Worm (Caenorhabditis elegans) whole organism, L1 larva: Measurements from ENCODE around the gene rec-8.

ENCODE experiments used
- C04F5.9 ChIP-seq: sonication (generic microtip); optimal IDR thresholded peaks from 2 replicates; lab custom pipeline; 2016; ENCODE audit warnings: missing genetic modification characterization, missing compliant biosample characterization
- C16A3.4 ChIP-seq: fragments of 150-350 bp; optimal IDR thresholded peaks from 2 replicates; lab custom pipeline; 2014; ENCODE audit warnings: missing biosample characterization, missing genetic modification characterization
- C34B4.2 ChIP-seq: sonication (generic microtip); optimal IDR thresholded peaks from 2 replicates; lab custom pipeline; 2017; ENCODE audit warnings: mild to moderate bottlenecking, missing genetic modification characterization, missing compliant biosample characterization
- F16B12.6 ChIP-seq: fragments of 150-350 bp; optimal IDR thresholded peaks from 2 replicates; lab custom pipeline; 2014; ENCODE audit warnings: missing biosample characterization, missing genetic modification characterization
- alr-1 ChIP-seq: fragments of 200-800 bp; sonication (Bioruptor generic); optimal IDR thresholded peaks from 2 replicates; lab custom pipeline; 2018; ENCODE audit warnings: borderline replicate concordance, mild to moderate bottlenecking, missing genetic modification characterization, missing compliant biosample characterization
- ceh-82 ChIP-seq, 3 experiments: fragments of 150-350 bp in 1 of 3; sonication (generic microtip) in 2 of 3; optimal IDR thresholded peaks; 2 replicates each; lab custom pipeline; 2014 to 2017; ENCODE audit warnings: missing biosample characterization in 3 of 3, missing genetic modification characterization in 3 of 3
- ceh-88 ChIP-seq: fragments of 200-800 bp; sonication (Bioruptor generic); IDR thresholded peaks from 2 replicates; pipeline ENCODE4 v1.3.6; 2022; ENCODE audit warnings: missing genetic modification characterization, missing compliant biosample characterization
- ces-1 ChIP-seq: fragments of 150-350 bp; optimal IDR thresholded peaks from 2 replicates; lab custom pipeline; 2014; ENCODE audit warnings: missing biosample characterization, missing genetic modification reagents, missing genetic modification characterization
- dsc-1 ChIP-seq: sonication (generic microtip); optimal IDR thresholded peaks from 2 replicates; lab custom pipeline; 2016; ENCODE audit warnings: mild to moderate bottlenecking, missing genetic modification characterization, missing compliant biosample characterization
- egl-27 ChIP-seq, 2 experiments: fragments of 150-350 bp in 1 of 2; sonication (generic microtip); optimal IDR thresholded peaks; 3 replicates each; lab custom pipeline; 2017 to 2018; ENCODE audit warnings: missing biosample characterization in 2 of 2, missing genetic modification characterization in 2 of 2, missing genetic modification reagents in 2 of 2
- elt-2 ChIP-seq: sonication (generic microtip); optimal IDR thresholded peaks from 2 replicates; lab custom pipeline; 2016; ENCODE audit warnings: missing genetic modification characterization, mild to moderate bottlenecking, inconsistent platforms, missing compliant biosample characterization, missing genetic modification reagents
- elt-3 ChIP-seq, 6 experiments: fragments of 150-350 bp in 1 of 6; sonication (generic microtip); optimal IDR thresholded peaks; 2 replicates each; lab custom pipeline; 2017 to 2018; ENCODE audit warnings: missing biosample characterization in 6 of 6, missing genetic modification characterization in 6 of 6, inconsistent platforms in 1 of 6
- fkh-4 ChIP-seq: sonication (generic microtip); optimal IDR thresholded peaks from 2 replicates; lab custom pipeline; 2016; ENCODE audit warnings: missing compliant biosample characterization, missing genetic modification characterization, borderline replicate concordance
- fkh-8 ChIP-seq: sonication (generic microtip); optimal IDR thresholded peaks from 2 replicates; lab custom pipeline; 2016; ENCODE audit warnings: mild to moderate bottlenecking, missing genetic modification characterization, missing compliant biosample characterization
- fos-1 ChIP-seq: fragments of 150-350 bp; optimal IDR thresholded peaks from 2 replicates; lab custom pipeline; 2014; ENCODE audit warnings: missing biosample characterization, missing genetic modification characterization
- hlh-17 ChIP-seq: fragments of 200-800 bp; sonication (Bioruptor generic); optimal IDR thresholded peaks from 2 replicates; lab custom pipeline; 2018; ENCODE audit warnings: missing genetic modification characterization, mild to moderate bottlenecking, missing compliant biosample characterization, moderate library complexity, borderline replicate concordance
- irx-1 ChIP-seq: sonication (generic microtip); optimal IDR thresholded peaks from 2 replicates; lab custom pipeline; 2016; ENCODE audit warnings: missing genetic modification characterization, missing compliant biosample characterization
- isw-1 ChIP-seq: fragments of 200-800 bp; sonication (Bioruptor generic); IDR thresholded peaks from 2 replicates; pipeline ENCODE4 v1.3.6; 2022; ENCODE audit warnings: missing genetic modification characterization, missing compliant biosample characterization
- jun-1 ChIP-seq: fragments of 150-350 bp; optimal IDR thresholded peaks from 2 replicates; lab custom pipeline; 2014; ENCODE audit warnings: missing biosample characterization, missing genetic modification reagents, missing genetic modification characterization
- lin-14 ChIP-seq: fragments of 200-800 bp; sonication (Bioruptor generic); optimal IDR thresholded peaks from 2 replicates; lab custom pipeline; 2018; ENCODE audit warnings: mild to moderate bottlenecking, missing genetic modification characterization, moderate library complexity, missing compliant biosample characterization
- lin-35 ChIP-seq, 2 experiments: fragments of 150-350 bp; optimal IDR thresholded peaks; 2 replicates each; lab custom pipeline; 2014; ENCODE audit warnings: missing biosample characterization in 2 of 2, missing genetic modification characterization in 2 of 2, missing genetic modification reagents in 2 of 2
- lsy-2 ChIP-seq, 2 experiments: fragments of 150-350 bp; optimal IDR thresholded peaks; 2 replicates each; lab custom pipeline; 2014; ENCODE audit warnings: missing biosample characterization in 2 of 2, missing genetic modification characterization in 2 of 2
- mab-9 ChIP-seq: fragments of 200-800 bp; sonication (Bioruptor generic); IDR thresholded peaks from 2 replicates; pipeline ENCODE4 v1.3.6; 2022; ENCODE audit warnings: missing genetic modification reagents, missing genetic modification characterization, missing compliant biosample characterization
- mdl-1 ChIP-seq, 2 experiments: fragments of 150-350 bp; optimal IDR thresholded peaks; 2 replicates each; lab custom pipeline; 2014 to 2017; ENCODE audit warnings: missing biosample characterization in 2 of 2, missing genetic modification characterization in 2 of 2, inconsistent platforms in 1 of 2
- nhr-11 ChIP-seq: fragments of 150-350 bp; optimal IDR thresholded peaks from 2 replicates; lab custom pipeline; 2014; ENCODE audit warnings: missing biosample characterization, missing genetic modification characterization
- nhr-19 ChIP-seq: fragments of 200-800 bp; sonication (Bioruptor generic); conservative IDR thresholded peaks from 2 replicates; pipeline ENCODE4 v1.3.6; 2022; ENCODE audit warnings: missing genetic modification characterization, missing compliant biosample characterization
- nhr-20 ChIP-seq: sonication (generic microtip); optimal IDR thresholded peaks from 2 replicates; lab custom pipeline; 2016; ENCODE audit warnings: mild to moderate bottlenecking, missing genetic modification characterization, missing compliant biosample characterization
- nhr-47 ChIP-seq: sonication (generic microtip); optimal IDR thresholded peaks from 2 replicates; lab custom pipeline; 2016; ENCODE audit warnings: mild to moderate bottlenecking, missing genetic modification characterization, moderate library complexity, missing compliant biosample characterization
- nhr-71 ChIP-seq: sonication (generic microtip); optimal IDR thresholded peaks from 2 replicates; lab custom pipeline; 2016; ENCODE audit warnings: mild to moderate bottlenecking, missing genetic modification characterization, moderate library complexity, missing compliant biosample characterization
- nhr-76 ChIP-seq: sonication (generic microtip); optimal IDR thresholded peaks from 2 replicates; lab custom pipeline; 2017; ENCODE audit warnings: missing biosample characterization, missing genetic modification characterization
- nhr-84 ChIP-seq: sonication (generic microtip); optimal IDR thresholded peaks from 2 replicates; lab custom pipeline; 2017; ENCODE audit warnings: missing biosample characterization, missing genetic modification characterization
- pag-3 ChIP-seq: sonication (generic microtip); optimal IDR thresholded peaks from 2 replicates; lab custom pipeline; 2017; ENCODE audit warnings: missing genetic modification characterization, mild to moderate bottlenecking, missing compliant biosample characterization, antibody characterized with exemption, borderline replicate concordance; ENCODE audit not compliant: insufficient read depth
- pax-3 ChIP-seq: fragments of 200-800 bp; sonication (Bioruptor generic); optimal IDR thresholded peaks from 2 replicates; lab custom pipeline; 2018; ENCODE audit warnings: mild to moderate bottlenecking, missing genetic modification characterization, moderate library complexity, missing compliant biosample characterization
- rnt-1 ChIP-seq: sonication (generic microtip); optimal IDR thresholded peaks from 2 replicates; lab custom pipeline; 2016; ENCODE audit warnings: mild to moderate bottlenecking, missing genetic modification characterization, moderate library complexity, missing compliant biosample characterization
- sox-4 ChIP-seq: sonication (generic microtip); optimal IDR thresholded peaks from 2 replicates; lab custom pipeline; 2016; ENCODE audit warnings: missing genetic modification characterization, missing compliant biosample characterization
- tlp-1 ChIP-seq: fragments of 150-350 bp; optimal IDR thresholded peaks from 2 replicates; lab custom pipeline; 2014; ENCODE audit warnings: missing biosample characterization, missing genetic modification characterization
- unc-130 ChIP-seq: fragments of 150-350 bp; optimal IDR thresholded peaks from 2 replicates; lab custom pipeline; 2017; ENCODE audit warnings: missing biosample characterization, missing genetic modification characterization, inconsistent platforms
- unc-62 ChIP-seq: fragments of 150-350 bp; optimal IDR thresholded peaks from 2 replicates; lab custom pipeline; 2014; ENCODE audit warnings: missing biosample characterization, missing genetic modification reagents, missing genetic modification characterization
- unc-86 ChIP-seq: sonication (generic microtip); optimal IDR thresholded peaks from 2 replicates; lab custom pipeline; 2016; ENCODE audit warnings: missing genetic modification characterization, missing compliant biosample characterization
- xbp-1 ChIP-seq: sonication (generic microtip); optimal IDR thresholded peaks from 2 replicates; lab custom pipeline; 2016; ENCODE audit warnings: missing genetic modification characterization, missing compliant biosample characterization
- zag-1 ChIP-seq: fragments of 150-350 bp; optimal IDR thresholded peaks from 2 replicates; lab custom pipeline; 2014; ENCODE audit warnings: missing biosample characterization, missing genetic modification characterization
- zip-4 ChIP-seq: fragments of 200-800 bp; sonication (Bioruptor generic); optimal IDR thresholded peaks from 2 replicates; lab custom pipeline; 2018; ENCODE audit warnings: mild to moderate bottlenecking, missing genetic modification characterization, moderate library complexity, missing compliant biosample characterization
- ztf-11 ChIP-seq, 2 experiments: sonication (generic microtip); optimal IDR thresholded peaks; 2 replicates each; lab custom pipeline; 2016 to 2017; ENCODE audit warnings: missing genetic modification characterization in 2 of 2, missing biosample characterization in 1 of 2, missing compliant biosample characterization in 1 of 2

rec-8 gene

DNA sequence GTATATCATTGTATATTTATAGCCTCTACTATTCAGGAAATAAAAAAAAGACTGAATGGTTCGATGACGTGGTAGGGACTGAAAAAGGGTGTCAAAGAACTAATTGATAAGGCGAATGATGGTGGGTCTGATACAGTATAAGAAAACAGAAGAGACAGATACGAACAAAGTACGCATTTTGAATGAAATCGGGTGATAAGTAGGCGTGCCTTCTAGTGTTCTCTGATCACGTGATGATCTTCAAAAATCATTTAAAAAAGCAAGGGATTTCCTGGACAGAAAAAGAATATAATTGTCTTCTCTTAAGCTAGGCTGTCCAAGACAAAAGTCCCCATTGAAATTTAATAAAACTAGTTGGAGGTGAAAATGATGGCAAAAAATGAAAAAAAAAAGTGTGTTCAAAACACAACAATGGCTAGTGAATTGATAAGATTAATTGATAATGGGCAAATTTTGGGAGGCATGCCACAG, 40.3 kb upstream of the rec-8 start (continued):
- TF ChIP-seq isw-1 (GFP tag; lab: Robert Waterston, UW) (no peak), tlp-1 (tag; lab: Kevin White, UChicago) (no peak)

DNA sequence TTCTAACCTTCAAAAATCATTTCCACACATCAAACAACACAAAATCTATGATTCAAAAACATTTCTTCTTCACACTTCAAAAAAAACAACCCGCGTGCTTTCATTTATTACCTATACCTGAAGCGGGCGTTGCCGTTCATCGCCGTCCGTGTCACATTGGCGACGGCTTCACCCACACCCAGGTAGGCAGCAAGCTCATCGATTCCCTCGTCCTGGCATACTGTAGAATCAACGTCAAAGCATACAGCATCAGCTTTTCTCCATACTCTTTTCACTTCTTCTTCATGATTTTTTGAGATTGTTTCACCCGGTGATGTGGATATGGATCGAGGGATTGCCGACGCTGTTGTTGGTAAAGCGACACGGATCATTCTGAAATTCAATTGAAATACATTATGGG, 39.2 kb upstream of the rec-8 start:
- TF ChIP-seq irx-1 (tag; lab: Kevin White, UChicago) (no peak), mab-9 (GFP tag; lab: Robert Waterston, UW) (no peak), F16B12.6 (no peak), nhr-76 (tag; lab: Kevin White, UChicago) (no peak), nhr-11 (tag; lab: Kevin White, UChicago) (no peak), pag-3 (tag; lab: Kevin White, UChicago) (no peak), isw-1 (GFP tag; lab: Robert Waterston, UW) (no peak), zag-1 (tag; lab: Kevin White, UChicago) (no peak), sox-4 (tag; lab: Kevin White, UChicago) (no peak), lsy-2 (tag; optimal IDR thresholded peaks at IDR 0.05; lab: Kevin White, UChicago) (no peak), alr-1 (tag; lab: Kevin White, UChicago) (no peak)

DNA sequence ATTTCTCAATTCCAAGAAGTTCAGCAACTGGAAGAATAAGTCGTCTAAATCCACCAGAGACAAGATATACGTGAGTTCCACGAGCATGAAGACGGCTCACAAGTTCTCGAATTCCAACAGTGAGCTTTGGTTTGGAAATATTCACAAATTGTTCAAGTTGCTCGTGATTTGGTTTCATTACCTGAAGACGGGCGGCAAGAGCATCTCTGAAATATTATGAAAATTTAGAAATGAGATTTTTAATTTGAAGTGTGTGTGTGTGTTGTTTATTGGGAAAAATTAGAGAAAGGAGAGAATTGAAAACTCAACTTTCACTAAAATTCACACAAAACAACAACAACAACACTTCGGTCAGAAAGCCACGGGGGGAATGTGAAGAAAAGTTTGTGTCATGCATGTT, 37.8 kb upstream of the rec-8 start:
- TF ChIP-seq ces-1 (GFP tag; lab: Kevin White, UChicago) = no peak
- peak; percentile 0 for TF ChIP-seq nhr-47 (tag; lab: Kevin White, UChicago)
- TF ChIP-seq, all 84 proteins: peak for 1

DNA sequence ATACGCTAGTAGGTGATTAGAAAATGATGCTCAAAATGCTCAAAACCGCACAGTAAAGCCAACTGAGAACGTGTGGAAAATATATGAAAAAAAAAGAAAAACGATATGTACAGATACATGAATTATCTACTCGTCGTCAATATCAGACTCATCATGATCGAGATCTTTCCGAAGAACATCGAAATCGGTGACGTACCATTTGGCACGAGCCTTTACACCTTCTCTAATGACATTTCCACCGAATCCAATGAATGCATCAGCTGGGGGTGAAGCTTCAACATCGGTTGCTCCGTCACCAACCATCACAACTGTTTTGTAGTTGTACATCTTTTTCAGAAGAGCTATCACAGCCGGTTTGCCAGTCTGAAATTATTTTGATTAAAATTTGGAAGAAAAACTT, 36.2 kb upstream of the rec-8 start:
- TF ChIP-seq jun-1 (tag; lab: Kevin White, UChicago) (no peak), egl-27 (tag; optimal IDR thresholded peaks at IDR 0.05; lab: Kevin White, UChicago) (no peak), fkh-4 (no peak), F16B12.6 (no peak), ceh-82 (tag; optimal IDR thresholded peaks at IDR 0.05; lab: Kevin White, UChicago) (no peak), rnt-1 (tag; lab: Kevin White, UChicago) (no peak), nhr-71 (tag; lab: Kevin White, UChicago) (no peak), C04F5.9 (no peak), nhr-20 (tag; lab: Kevin White, UChicago) (no peak), dsc-1 (tag; lab: Kevin White, UChicago) (no peak), mdl-1 (tag; optimal IDR thresholded peaks at IDR 0.05; lab: Kevin White, UChicago) (no peak), elt-3 (tag; optimal IDR thresholded peaks at IDR 0.05; lab: Kevin White, UChicago) (no peak), pax-3 (no peak), unc-86 (tag; lab: Kevin White, UChicago) (no peak), ceh-88 (GFP tag; lab: Robert Waterston, UW) (no peak), lin-14 (no peak), pag-3 (tag; lab: Kevin White, UChicago) (no peak), xbp-1 (tag; lab: Kevin White, UChicago) (no peak)
- TF ChIP-seq, all 84 proteins: peak for 0

DNA sequence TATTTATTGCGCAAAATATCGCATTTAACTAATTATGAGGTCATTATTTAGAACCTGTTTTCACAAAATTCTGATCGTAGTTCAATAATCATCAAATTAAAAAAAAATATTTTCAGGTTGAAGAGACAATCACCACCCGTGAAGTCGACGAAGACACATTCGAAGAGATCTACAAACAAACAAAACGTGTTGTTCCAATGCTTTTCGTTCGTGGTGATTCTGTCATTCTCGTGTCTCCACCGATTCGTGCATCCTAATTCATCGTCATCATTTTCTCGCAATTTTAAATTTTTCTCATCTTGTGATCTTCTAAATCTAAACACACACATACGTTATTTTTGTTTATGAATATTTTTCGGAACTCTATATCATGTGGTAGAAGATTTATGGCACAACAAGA, 35.8 kb upstream of the rec-8 start:
- TF ChIP-seq elt-2 (tag; lab: Kevin White, UChicago) = no peak
- TF ChIP-seq fos-1 (tag; lab: Kevin White, UChicago) = no peak
- no peak for TF ChIP-seq zag-1 (tag; lab: Kevin White, UChicago)
- TF ChIP-seq sox-4 (tag; lab: Kevin White, UChicago) = no peak
- no peak for TF ChIP-seq nhr-19 (GFP tag; lab: Robert Waterston, UW)
- TF ChIP-seq hlh-17 (GFP tag; lab: Kevin White, UChicago) = no peak
- no peak for TF ChIP-seq elt-3 (tag; optimal IDR thresholded peaks at IDR 0.05; lab: Kevin White, UChicago)
- TF ChIP-seq zip-4 = no peak
- no peak for TF ChIP-seq fkh-8
- TF ChIP-seq unc-130 (tag; lab: Kevin White, UChicago) = no peak
- TF ChIP-seq tlp-1 (tag; lab: Kevin White, UChicago) = no peak
- no peak for TF ChIP-seq ztf-11 (tag; optimal IDR thresholded peaks at IDR 0.05; lab: Kevin White, UChicago)
- no peak for TF ChIP-seq xbp-1 (tag; lab: Kevin White, UChicago)
- no peak for TF ChIP-seq ceh-88 (GFP tag; lab: Robert Waterston, UW)
- no peak for TF ChIP-seq nhr-84
- TF ChIP-seq C34B4.2 = no peak
- peak; percentile 3 for TF ChIP-seq nhr-20 (tag; lab: Kevin White, UChicago)
- no peak for TF ChIP-seq C16A3.4 (tag; lab: Kevin White, UChicago)
- TF ChIP-seq nhr-76 (tag; lab: Kevin White, UChicago) = no peak
- no peak for TF ChIP-seq nhr-11 (tag; lab: Kevin White, UChicago)
- TF ChIP-seq egl-27 (tag; optimal IDR thresholded peaks at IDR 0.05; lab: Kevin White, UChicago) = no peak
- no peak for TF ChIP-seq lin-35 (GFP tag; optimal IDR thresholded peaks at IDR 0.05; lab: Kevin White, UChicago)
- no peak for TF ChIP-seq unc-62 (GFP tag; lab: Kevin White, UChicago)
